Fruit fly (Drosophila melanogaster) whole organism, larva: ENCODE results near the gene CG6299.

ENCODE experiments used
- noc ChIP-seq: fragments of 200-800 bp; sonication (Bioruptor generic); optimal IDR thresholded peaks from 3 replicates; lab custom pipeline; 2019; ENCODE audit warnings: missing biosample characterization, mild to moderate bottlenecking, missing genetic modification characterization, moderate library complexity

Gene CG6299

dm6 chrX:15462436-15462857, at the start of gene CG6299, which contains the start of the genes shtd and CG6294:
CG6299 (plus strand) TSS chrX:15462722.
shtd (minus strand) TSS chrX:15462441.
CG6294 (plus strand) TSS chrX:15462722.
- TF ChIP-seq noc (tag; lab: Kevin White, UChicago): no peak

- TF ChIP-seq noc (tag; lab: Kevin White, UChicago): no peak
Observed at dm6 chrX:15441245-15441644, 21.3 kb upstream of the CG6299 start, which contains the start of gene Cngl. Cngl (minus strand) TSS chrX:15441252.

DNA sequence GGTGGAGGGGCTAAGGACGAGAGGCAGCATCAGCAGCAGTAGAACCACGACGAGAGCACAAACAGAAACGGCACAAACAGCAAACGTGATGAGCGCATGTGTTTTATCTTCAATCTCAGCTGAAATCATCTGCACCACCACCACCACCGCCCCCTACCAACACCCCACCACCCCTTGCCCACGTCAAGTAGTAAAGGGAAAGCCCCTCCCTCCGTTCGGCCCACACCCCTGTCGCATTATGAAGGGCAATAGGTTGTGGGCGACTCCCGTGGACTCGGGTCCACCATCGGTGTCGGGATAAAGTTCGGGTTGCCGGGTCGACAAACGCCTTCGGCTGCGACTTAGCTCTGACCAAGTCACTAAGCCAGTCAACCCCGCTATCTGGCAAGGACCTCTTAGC, 19.0 kb upstream of the CG6299 start:
- no peak for TF ChIP-seq noc (tag; lab: Kevin White, UChicago)

dm6 chrX:15448136-15448535, 14.4 kb upstream of the CG6299 start:
- no peak for TF ChIP-seq noc (tag; lab: Kevin White, UChicago)

DNA sequence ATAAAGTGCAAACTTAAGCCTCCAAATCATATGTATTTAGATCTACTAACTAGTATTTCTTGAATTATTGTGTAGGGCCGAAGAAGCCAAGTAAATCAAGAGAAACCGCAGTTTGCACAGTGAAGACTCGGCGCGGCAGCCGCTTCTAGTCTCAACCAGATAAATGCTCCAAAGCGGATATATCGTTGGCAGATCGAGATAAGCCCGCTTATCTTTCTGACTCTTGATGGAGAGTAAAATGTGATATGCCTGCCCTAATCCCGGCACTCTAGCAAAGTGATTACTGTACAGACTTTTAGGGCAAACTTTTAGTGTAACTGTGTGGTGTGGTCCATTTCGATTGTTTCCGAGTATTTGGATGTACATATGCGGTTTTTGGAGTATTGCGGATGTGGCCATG, 13.7 kb upstream of the CG6299 start:
- no peak for TF ChIP-seq noc (tag; lab: Kevin White, UChicago)

DNA sequence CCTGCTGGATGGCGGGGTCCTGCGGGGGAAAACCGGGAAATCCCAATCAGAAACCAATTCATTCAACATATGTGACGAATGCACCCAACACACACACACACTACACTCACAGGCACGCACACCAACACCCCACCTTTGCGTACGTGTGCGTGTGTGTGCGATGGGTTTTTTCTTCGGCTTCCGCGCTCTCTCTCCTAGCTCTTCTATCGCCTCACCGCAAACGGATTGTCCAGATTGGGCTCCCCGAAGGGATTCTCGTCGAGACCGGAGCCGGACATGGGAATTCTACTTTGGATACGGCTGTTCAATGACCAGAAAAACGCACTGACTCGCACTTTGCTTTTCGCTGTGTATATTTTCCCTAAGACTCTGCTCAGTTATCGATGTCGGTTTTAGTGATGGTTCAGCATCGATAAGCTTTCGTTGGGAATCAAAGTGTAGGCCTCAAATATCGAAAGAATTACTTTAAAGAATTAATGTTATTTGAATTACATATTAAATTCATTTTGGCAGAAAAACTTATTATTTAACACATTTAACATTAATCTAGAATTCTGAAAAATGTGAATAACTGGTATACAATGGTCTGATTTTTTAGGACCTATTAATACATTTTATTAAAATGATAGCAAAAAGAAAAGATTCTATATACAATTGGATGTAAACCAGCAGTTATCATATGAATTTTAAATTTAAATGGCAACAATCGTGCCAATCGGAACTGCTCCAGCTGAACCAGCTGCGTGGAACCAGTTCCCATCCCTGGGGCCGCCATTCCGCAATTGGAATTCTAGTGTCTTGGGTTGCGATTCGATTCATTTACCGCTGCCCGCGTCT, 12.8 kb upstream of the CG6299 start, which contains the start of the genes Scamp and Ahcy:
Scamp (minus strand) TSS at position 394 of the 837 bp plus-strand sequence.
Ahcy (plus strand) TSS at position 772 of the 837 bp plus-strand sequence.
- no peak for TF ChIP-seq noc (tag; lab: Kevin White, UChicago)

dm6 chrX:15450327-15450644, 12.2 kb upstream of the CG6299 start:
- no peak for TF ChIP-seq noc (tag; lab: Kevin White, UChicago)

- TF ChIP-seq noc (tag; lab: Kevin White, UChicago): peak; percentile 64
Observed at dm6 chrX:15453121-15453520, 9.4 kb upstream of the CG6299 start, which contains the start of gene CG11655. CG11655 (plus strand) TSS chrX:15453471.

- no peak for TF ChIP-seq noc (tag; lab: Kevin White, UChicago)
Observed at dm6 chrX:15464531-15464930, 2.0 kb downstream of the CG6299 start.

dm6 chrX:15465410-15465809, 2.9 kb downstream of the CG6299 start:
- no peak for TF ChIP-seq noc (tag; lab: Kevin White, UChicago)

dm6 chrX:15467402-15467941, 5.0 kb downstream of the CG6299 start, which contains the start of the genes CG15642 and CG15641:
CG15642 (minus strand) TSS chrX:15467757.
CG15641 (plus strand) TSS chrX:15467891.
- no peak for TF ChIP-seq noc (tag; lab: Kevin White, UChicago)

DNA sequence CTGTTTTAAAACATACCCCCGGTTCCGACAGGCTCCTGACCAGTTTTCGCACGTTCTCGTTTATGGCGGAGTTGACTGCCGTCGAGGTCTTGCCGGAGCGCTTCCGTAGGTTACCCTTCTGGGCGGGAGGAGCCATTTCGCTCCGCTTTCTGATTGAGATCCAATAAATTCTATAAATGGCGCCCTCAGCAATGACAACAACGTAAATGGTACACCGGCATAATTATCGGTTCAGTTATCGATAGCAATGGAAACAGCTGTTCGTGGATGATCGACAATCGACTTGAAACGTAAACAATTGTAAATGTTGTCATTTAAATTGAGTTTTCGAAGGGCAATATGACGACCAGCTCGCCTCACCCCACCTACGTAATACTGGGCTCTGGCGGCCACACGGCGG, 9.4 kb downstream of the CG6299 start, which contains the start of the genes Grip128 and Alg14:
Grip128 (minus strand) TSS at position 216 of the 400 bp plus-strand sequence.
Alg14 (plus strand) TSS at position 261 of the 400 bp plus-strand sequence.
- no peak for TF ChIP-seq noc (tag; lab: Kevin White, UChicago)

DNA sequence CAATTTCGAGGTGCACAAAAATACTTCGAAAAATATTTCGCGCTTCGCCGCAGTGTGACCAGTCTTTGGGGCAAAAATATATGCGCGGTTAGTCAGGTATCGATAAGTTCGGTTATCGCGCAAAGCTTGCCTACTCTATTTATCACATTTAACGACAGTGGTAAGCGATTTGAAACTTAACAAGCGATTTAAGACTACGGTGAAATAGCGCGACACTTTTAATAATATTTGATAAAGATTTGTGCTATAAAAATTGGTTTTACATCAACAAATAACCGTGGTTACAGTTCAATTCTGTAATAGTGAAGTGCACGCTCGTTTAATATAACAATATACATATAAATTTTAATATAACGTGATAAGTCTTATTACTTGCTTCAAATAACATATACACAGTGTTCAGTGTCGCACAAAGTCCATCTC, 12.9 kb downstream of the CG6299 start, which contains the start of gene mh:
mh (minus strand) TSS at position 34 of the 423 bp plus-strand sequence.
- TF ChIP-seq noc (tag; lab: Kevin White, UChicago): no peak

- no peak for TF ChIP-seq noc (tag; lab: Kevin White, UChicago)
Observed at dm6 chrX:15475791-15476190, 13.3 kb downstream of the CG6299 start, which contains the start of gene CG6324. CG6324 (plus strand) TSS chrX:15476091.

dm6 chrX:15482236-15482660, 19.7 kb downstream of the CG6299 start, which contains the start of gene CG6340:
CG6340 (plus strand) TSS chrX:15482374.
- TF ChIP-seq noc (tag; lab: Kevin White, UChicago): no peak
